Worm (Caenorhabditis elegans) whole organism, early embryonic: Measurements from ENCODE around the gene thn-1.

Source experiments
- B0310.2 ChIP-seq: sonication (generic microtip); optimal IDR thresholded peaks from 2 replicates; lab custom pipeline; 2016; ENCODE audit warnings: mild to moderate bottlenecking, missing genetic modification characterization, missing compliant biosample characterization
- F13C5.2 ChIP-seq: sonication (generic microtip); optimal IDR thresholded peaks from 2 replicates; lab custom pipeline; 2017; ENCODE audit warnings: mild to moderate bottlenecking, missing genetic modification characterization, inconsistent platforms, missing compliant biosample characterization
- aly-1 ChIP-seq: sonication (generic microtip); optimal IDR thresholded peaks from 2 replicates; lab custom pipeline; 2016; ENCODE audit warnings: missing genetic modification characterization, missing compliant biosample characterization
- ama-1 ChIP-seq: fragments of 150-350 bp; optimal IDR thresholded peaks from 2 replicates; lab custom pipeline; 2014
- ceh-13 ChIP-seq: fragments of 200-800 bp; sonication (Bioruptor generic); optimal IDR thresholded peaks from 2 replicates; lab custom pipeline; 2018; ENCODE audit warnings: mild to moderate bottlenecking, missing genetic modification characterization, missing compliant biosample characterization
- ceh-36 ChIP-seq: sonication (generic microtip); optimal IDR thresholded peaks from 2 replicates; lab custom pipeline; 2016; ENCODE audit warnings: missing genetic modification characterization, inconsistent platforms, missing compliant biosample characterization
- ets-7 ChIP-seq: sonication (generic microtip); optimal IDR thresholded peaks from 2 replicates; lab custom pipeline; 2016; ENCODE audit warnings: missing genotype, missing genetic modification characterization, missing compliant biosample characterization
- flt-1 ChIP-seq: fragments of 200-800 bp; sonication (Bioruptor generic); IDR thresholded peaks from 2 replicates; pipeline ENCODE4 v1.3.6; 2022; ENCODE audit warnings: missing genetic modification characterization, missing compliant biosample characterization
- hmbx-1 ChIP-seq: sonication (generic microtip); optimal IDR thresholded peaks from 2 replicates; lab custom pipeline; 2016; ENCODE audit warnings: mild to moderate bottlenecking, missing genetic modification characterization, missing compliant biosample characterization
- hmg-4 ChIP-seq: fragments of 200-800 bp; sonication (Bioruptor generic); optimal IDR thresholded peaks from 2 replicates; lab custom pipeline; 2018; ENCODE audit warnings: mild to moderate bottlenecking, missing genetic modification characterization, missing compliant biosample characterization
- hnd-1 ChIP-seq: sonication (generic microtip); optimal IDR thresholded peaks from 2 replicates; lab custom pipeline; 2016; ENCODE audit warnings: missing genetic modification characterization, missing compliant biosample characterization
- pes-1 ChIP-seq: fragments of 200-800 bp; sonication (Bioruptor generic); IDR thresholded peaks from 2 replicates; pipeline ENCODE4 v1.3.6; 2022; ENCODE audit warnings: missing genetic modification reagents, missing genetic modification characterization, missing compliant biosample characterization
- scrt-1 ChIP-seq: fragments of 200-800 bp; sonication (Bioruptor generic); IDR thresholded peaks from 2 replicates; pipeline ENCODE4 v1.3.6; 2022; ENCODE audit warnings: missing genetic modification characterization, missing compliant biosample characterization
- sea-1 ChIP-seq: fragments of 200-800 bp; sonication (Bioruptor generic); conservative IDR thresholded peaks from 2 replicates; pipeline ENCODE4 v1.3.6; 2022; ENCODE audit warnings: missing genetic modification characterization, missing compliant biosample characterization
- tbx-11 ChIP-seq: fragments of 200-800 bp; sonication (Bioruptor generic); IDR thresholded peaks from 2 replicates; pipeline ENCODE4 v1.3.6; 2022; ENCODE audit warnings: missing genetic modification characterization, missing compliant biosample characterization
- tbx-37 ChIP-seq: fragments of 200-800 bp; sonication (Bioruptor generic); conservative IDR thresholded peaks from 2 replicates; pipeline ENCODE4 v1.3.6; 2022; ENCODE audit warnings: missing genetic modification reagents, missing genetic modification characterization, missing compliant biosample characterization
- tra-4 ChIP-seq: sonication (generic microtip); optimal IDR thresholded peaks from 2 replicates; lab custom pipeline; 2017; ENCODE audit warnings: missing genetic modification characterization, missing compliant biosample characterization

Gene thn-1

ce11 chrIV:12364964-12365363 lies 14.9 kb upstream of the thn-1 start:
- TF ChIP-seq sea-1 (GFP tag; lab: Robert Waterston, UW) (0 out of 2 replicates have a peak, but pooled peaks have one; percentile 14), scrt-1 (GFP tag; lab: Robert Waterston, UW) (no peak)

ce11 chrIV:12366571-12366970 lies 13.3 kb upstream of the thn-1 start:
- TF ChIP-seq pes-1 (GFP tag; lab: Robert Waterston, UW) (no peak), ceh-13 (GFP tag; lab: Kevin White, UChicago) (no peak), tbx-37 (no peak), B0310.2 (tag; lab: Kevin White, UChicago) (no peak), sea-1 (GFP tag; lab: Robert Waterston, UW) (no peak), aly-1 (tag; lab: Kevin White, UChicago) (no peak), flt-1 (GFP tag; lab: Robert Waterston, UW) (no peak), ceh-36 (tag; lab: Kevin White, UChicago) (no peak), ama-1 (lab: Kevin White, UChicago) (no peak), tra-4 (tag; lab: Kevin White, UChicago) (no peak), hmg-4 (GFP tag; lab: Kevin White, UChicago) (no peak), F13C5.2 (tag; lab: Kevin White, UChicago) (no peak), ets-7 (tag; lab: Kevin White, UChicago) (no peak), hmbx-1 (tag; lab: Kevin White, UChicago) (no peak), hnd-1 (tag; lab: Kevin White, UChicago) (no peak), scrt-1 (GFP tag; lab: Robert Waterston, UW) (no peak), tbx-11 (GFP tag; lab: Robert Waterston, UW) (no peak)

ce11 chrIV:12371340-12371739 lies 8.5 kb upstream of the thn-1 start:
- no peak for TF ChIP-seq pes-1 (GFP tag; lab: Robert Waterston, UW)
- no peak for TF ChIP-seq ceh-13 (GFP tag; lab: Kevin White, UChicago)
- no peak for TF ChIP-seq tra-4 (tag; lab: Kevin White, UChicago)

- TF ChIP-seq ama-1 (lab: Kevin White, UChicago) (peak; percentile 67), ceh-36 (tag; lab: Kevin White, UChicago) (peak; percentile 28), scrt-1 (GFP tag; lab: Robert Waterston, UW) (no peak), hnd-1 (tag; lab: Kevin White, UChicago) (no peak), flt-1 (GFP tag; lab: Robert Waterston, UW) (peak; percentile 41; the same call in 1 of the 2 replicates), F13C5.2 (tag; lab: Kevin White, UChicago) (peak; percentile 37)
Observed at ce11 chrIV:12371879-12372278, 8.0 kb upstream of the thn-1 start, which contains the start of gene wdr-46. TSS of gene wdr-46 (plus strand) at chrIV:12372253.

ce11 chrIV:12376021-12376420 lies 3.9 kb upstream of the thn-1 start, which contains the start of gene atz-1:
TSS of gene atz-1 (minus strand) at chrIV:12376121.
- no peak for TF ChIP-seq ama-1 (lab: Kevin White, UChicago)
- TF ChIP-seq tbx-11 (GFP tag; lab: Robert Waterston, UW), result no peak

- no peak for TF ChIP-seq hnd-1 (tag; lab: Kevin White, UChicago)
- no peak for TF ChIP-seq tra-4 (tag; lab: Kevin White, UChicago)
- no peak for TF ChIP-seq ceh-13 (GFP tag; lab: Kevin White, UChicago)
- no peak for TF ChIP-seq pes-1 (GFP tag; lab: Robert Waterston, UW)
- TF ChIP-seq ama-1 (lab: Kevin White, UChicago), result no peak
- TF ChIP-seq hmg-4 (GFP tag; lab: Kevin White, UChicago), result no peak
- no peak for TF ChIP-seq hmbx-1 (tag; lab: Kevin White, UChicago)
- no peak for TF ChIP-seq tbx-37
- TF ChIP-seq tbx-11 (GFP tag; lab: Robert Waterston, UW), result no peak
- TF ChIP-seq flt-1 (GFP tag; lab: Robert Waterston, UW), result no peak
- TF ChIP-seq F13C5.2 (tag; lab: Kevin White, UChicago), result no peak
- no peak for TF ChIP-seq scrt-1 (GFP tag; lab: Robert Waterston, UW)
- no peak for TF ChIP-seq B0310.2 (tag; lab: Kevin White, UChicago)
- no peak for TF ChIP-seq ets-7 (tag; lab: Kevin White, UChicago)
- TF ChIP-seq ceh-36 (tag; lab: Kevin White, UChicago), result no peak
- no peak for TF ChIP-seq aly-1 (tag; lab: Kevin White, UChicago)
- TF ChIP-seq sea-1 (GFP tag; lab: Robert Waterston, UW), result no peak
Observed at ce11 chrIV:12378919-12379318, 965 bp upstream of the thn-1 start.

ce11 chrIV:12382864-12383263 lies 3.0 kb downstream of the thn-1 start, which contains the start of gene thn-2:
TSS of gene thn-2 (plus strand) at chrIV:12383170.
- TF ChIP-seq aly-1 (tag; lab: Kevin White, UChicago) (no peak), F13C5.2 (tag; lab: Kevin White, UChicago) (no peak), hmg-4 (GFP tag; lab: Kevin White, UChicago) (no peak), hnd-1 (tag; lab: Kevin White, UChicago) (no peak), tra-4 (tag; lab: Kevin White, UChicago) (no peak), ceh-13 (GFP tag; lab: Kevin White, UChicago) (no peak), hmbx-1 (tag; lab: Kevin White, UChicago) (no peak), sea-1 (GFP tag; lab: Robert Waterston, UW) (no peak), ceh-36 (tag; lab: Kevin White, UChicago) (no peak), ets-7 (tag; lab: Kevin White, UChicago) (no peak), B0310.2 (tag; lab: Kevin White, UChicago) (no peak), pes-1 (GFP tag; lab: Robert Waterston, UW) (no peak), ama-1 (lab: Kevin White, UChicago) (no peak), tbx-37 (no peak), flt-1 (GFP tag; lab: Robert Waterston, UW) (no peak), scrt-1 (GFP tag; lab: Robert Waterston, UW) (no peak), tbx-11 (GFP tag; lab: Robert Waterston, UW) (no peak)
